Worm (Caenorhabditis elegans) whole organism, mixed stage, embryonic: ENCODE results near the gene flp-6.

Experiments
- M03D4.4 ChIP-seq: sonication (generic microtip); optimal IDR thresholded peaks from 2 replicates; lab custom pipeline; 2017; ENCODE audit warnings: mild to moderate bottlenecking, missing genetic modification characterization, missing compliant biosample characterization
- bed-3 ChIP-seq: fragments of 200-800 bp; sonication (Bioruptor generic); optimal IDR thresholded peaks from 3 replicates; lab custom pipeline; 2018; ENCODE audit warnings: mild to moderate bottlenecking, missing genetic modification characterization, moderate library complexity, missing compliant biosample characterization
- blmp-1 ChIP-seq: fragments of 150-350 bp; optimal IDR thresholded peaks from 2 replicates; lab custom pipeline; 2014; ENCODE audit warnings: missing biosample characterization, missing genetic modification characterization
- ceh-39 ChIP-seq: fragments of 150-350 bp; optimal IDR thresholded peaks from 2 replicates; lab custom pipeline; 2014; ENCODE audit warnings: missing biosample characterization, missing genetic modification characterization
- ceh-43 ChIP-seq: fragments of 200-800 bp; sonication (Bioruptor generic); optimal IDR thresholded peaks from 2 replicates; lab custom pipeline; 2018; ENCODE audit warnings: mild to moderate bottlenecking, missing genetic modification characterization, moderate library complexity, missing compliant biosample characterization
- ceh-83 ChIP-seq: fragments of 200-800 bp; sonication (Bioruptor generic); optimal IDR thresholded peaks from 2 replicates; lab custom pipeline; 2018; ENCODE audit warnings: mild to moderate bottlenecking, missing genetic modification characterization, missing compliant biosample characterization
- ces-1 ChIP-seq: fragments of 150-350 bp; optimal IDR thresholded peaks from 2 replicates; lab custom pipeline; 2014; ENCODE audit warnings: missing biosample characterization, missing genetic modification reagents, missing genetic modification characterization
- cnd-1 ChIP-seq: fragments of 200-800 bp; sonication (Bioruptor generic); optimal IDR thresholded peaks from 2 replicates; lab custom pipeline; 2018; ENCODE audit warnings: mild to moderate bottlenecking, missing genetic modification characterization, missing compliant biosample characterization
- drap-1 ChIP-seq: fragments of 200-800 bp; sonication (Bioruptor generic); optimal IDR thresholded peaks from 3 replicates; lab custom pipeline; 2018; ENCODE audit warnings: mild to moderate bottlenecking, missing genetic modification characterization, missing compliant biosample characterization
- elt-1 ChIP-seq: sonication (generic microtip); optimal IDR thresholded peaks from 2 replicates; lab custom pipeline; 2017; ENCODE audit warnings: missing genetic modification characterization, mild to moderate bottlenecking, missing compliant biosample characterization, antibody characterized with exemption, moderate library complexity, borderline replicate concordance; ENCODE audit not compliant: insufficient read depth
- elt-3 ChIP-seq: fragments of 150-350 bp; optimal IDR thresholded peaks from 2 replicates; lab custom pipeline; 2014; ENCODE audit warnings: missing biosample characterization, missing genetic modification characterization
- flh-1 ChIP-seq: fragments of 200-800 bp; sonication (Bioruptor generic); optimal IDR thresholded peaks from 2 replicates; lab custom pipeline; 2018; ENCODE audit warnings: mild to moderate bottlenecking, missing genetic modification characterization, moderate library complexity, missing compliant biosample characterization
- ham-2 ChIP-seq: fragments of 200-800 bp; sonication (Bioruptor generic); optimal IDR thresholded peaks from 2 replicates; lab custom pipeline; 2018; ENCODE audit warnings: mild to moderate bottlenecking, missing genetic modification characterization, missing compliant biosample characterization
- hlh-1 ChIP-seq: fragments of 150-350 bp; optimal IDR thresholded peaks from 2 replicates; lab custom pipeline; 2014; ENCODE audit warnings: missing biosample characterization, missing genetic modification reagents, missing genetic modification characterization
- lin-13 ChIP-seq: fragments of 150-350 bp; optimal IDR thresholded peaks from 2 replicates; lab custom pipeline; 2014; ENCODE audit warnings: missing biosample characterization, missing genetic modification characterization
- lsy-2 ChIP-seq: fragments of 150-350 bp; optimal IDR thresholded peaks from 2 replicates; lab custom pipeline; 2014; ENCODE audit warnings: missing biosample characterization, missing genetic modification characterization
- mab-5 ChIP-seq: fragments of 150-350 bp; optimal IDR thresholded peaks from 2 replicates; lab custom pipeline; 2014; ENCODE audit warnings: missing biosample characterization, missing genetic modification characterization
- mep-1 ChIP-seq: fragments of 150-350 bp; optimal IDR thresholded peaks from 2 replicates; lab custom pipeline; 2017; ENCODE audit warnings: missing biosample characterization, missing genetic modification reagents, missing genetic modification characterization, inconsistent platforms
- mls-2 ChIP-seq: sonication (generic microtip); optimal IDR thresholded peaks from 2 replicates; lab custom pipeline; 2016; ENCODE audit warnings: mild to moderate bottlenecking, missing genetic modification characterization, moderate library complexity, missing compliant biosample characterization
- nhr-12 ChIP-seq: fragments of 150-350 bp; optimal IDR thresholded peaks from 2 replicates; lab custom pipeline; 2014; ENCODE audit warnings: missing biosample characterization, missing genetic modification characterization
- nhr-2 ChIP-seq: fragments of 150-350 bp; optimal IDR thresholded peaks from 2 replicates; lab custom pipeline; 2014; ENCODE audit warnings: missing biosample characterization, missing genetic modification characterization
- nhr-28 ChIP-seq: fragments of 150-350 bp; optimal IDR thresholded peaks from 2 replicates; lab custom pipeline; 2014; ENCODE audit warnings: missing biosample characterization, missing genetic modification characterization
- nhr-76 ChIP-seq: sonication (generic microtip); optimal IDR thresholded peaks from 2 replicates; lab custom pipeline; 2017; ENCODE audit warnings: missing biosample characterization, missing genetic modification characterization
- pha-4 ChIP-seq: fragments of 150-350 bp; optimal IDR thresholded peaks from 2 replicates; lab custom pipeline; 2018; ENCODE audit warnings: missing biosample characterization, missing genetic modification reagents, missing genetic modification characterization
- snpc-4 ChIP-seq: fragments of 150-350 bp; optimal IDR thresholded peaks from 2 replicates; lab custom pipeline; 2014; ENCODE audit warnings: missing biosample characterization, missing genetic modification characterization
- sptf-1 ChIP-seq: sonication (generic microtip); optimal IDR thresholded peaks from 2 replicates; lab custom pipeline; 2017; ENCODE audit warnings: mild to moderate bottlenecking, missing genetic modification characterization, moderate library complexity, missing compliant biosample characterization
- tbx-8 ChIP-seq: fragments of 200-800 bp; sonication (Bioruptor generic); optimal IDR thresholded peaks from 2 replicates; lab custom pipeline; 2018; ENCODE audit warnings: mild to moderate bottlenecking, missing genetic modification characterization, moderate library complexity, missing compliant biosample characterization
- unc-120 ChIP-seq: sonication (generic microtip); optimal IDR thresholded peaks from 2 replicates; lab custom pipeline; 2017; ENCODE audit warnings: missing genetic modification characterization, missing compliant biosample characterization; ENCODE audit not compliant: poor library complexity, severe bottlenecking
- unc-39 ChIP-seq: fragments of 150-350 bp; optimal IDR thresholded peaks from 2 replicates; lab custom pipeline; 2014; ENCODE audit warnings: missing biosample characterization, missing genetic modification characterization
- unc-62 ChIP-seq: fragments of 150-350 bp; optimal IDR thresholded peaks from 2 replicates; lab custom pipeline; 2014; ENCODE audit warnings: missing biosample characterization, missing genetic modification reagents, missing genetic modification characterization
- zip-8 ChIP-seq: fragments of 150-350 bp; optimal IDR thresholded peaks from 2 replicates; lab custom pipeline; 2014; ENCODE audit warnings: missing biosample characterization, missing genetic modification characterization
- ztf-11 ChIP-seq: fragments of 150-350 bp; optimal IDR thresholded peaks from 2 replicates; lab custom pipeline; 2014; ENCODE audit warnings: missing biosample characterization, missing genetic modification characterization

flp-6 gene

DNA sequence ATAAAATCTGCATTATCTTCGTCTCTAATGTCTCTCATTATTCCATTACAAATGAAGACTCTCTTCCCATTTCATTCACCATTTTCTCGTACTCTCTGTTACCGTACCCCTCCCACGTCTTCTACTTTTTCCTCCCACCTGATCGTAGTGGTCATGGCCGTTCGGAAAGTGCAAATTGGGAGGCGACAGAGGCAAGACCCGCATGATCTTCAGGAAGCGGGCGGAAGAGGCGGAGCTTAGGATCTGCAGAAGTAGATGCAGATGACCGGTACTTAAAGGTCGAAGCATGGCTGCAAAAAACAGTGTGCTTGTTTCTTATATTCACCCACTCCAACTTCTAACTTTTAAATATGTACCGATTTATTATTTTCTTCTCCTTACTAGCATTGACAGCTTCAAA lies 6.1 kb downstream of the flp-6 start, which contains the start of gene nas-3:
TSS of gene nas-3 (plus strand) at position 301 of the 400 bp plus-strand sequence.
- TF ChIP-seq unc-39 (no peak), nhr-28 (tag; lab: Kevin White, UChicago) (no peak), nhr-2 (tag; lab: Kevin White, UChicago) (no peak), ham-2 (GFP tag; lab: Kevin White, UChicago) (no peak), mep-1 (tag; lab: Kevin White, UChicago) (no peak), hlh-1 (tag; lab: Kevin White, UChicago) (no peak), blmp-1 (no peak), ces-1 (no peak), nhr-76 (tag; lab: Kevin White, UChicago) (no peak), pha-4 (tag; lab: Kevin White, UChicago) (no peak), unc-62 (GFP tag; lab: Kevin White, UChicago) (no peak), tbx-8 (GFP tag; lab: Kevin White, UChicago) (no peak), M03D4.4 (no peak), ztf-11 (tag; lab: Kevin White, UChicago) (no peak), lin-13 (no peak), snpc-4 (tag; lab: Kevin White, UChicago) (no peak), flh-1 (GFP tag; lab: Kevin White, UChicago) (no peak)

DNA sequence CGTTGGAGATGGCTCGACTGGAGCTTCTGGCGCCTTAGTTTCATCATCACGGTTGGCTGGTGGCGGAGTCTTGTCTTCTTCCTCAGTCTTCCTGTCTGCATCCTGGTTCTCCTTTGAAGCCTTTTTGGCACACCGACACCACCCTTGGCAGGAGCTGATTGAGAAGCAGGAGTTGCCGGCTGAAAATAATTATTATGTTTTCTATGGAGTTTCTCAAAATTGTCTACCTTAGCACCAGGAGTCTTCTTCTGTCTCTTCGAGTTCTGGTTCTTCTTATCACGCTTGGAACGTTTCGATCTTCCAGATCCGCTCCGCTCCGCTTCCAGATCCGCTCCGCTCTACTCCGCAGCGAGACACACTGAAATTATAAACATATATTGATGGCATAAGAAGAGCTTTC lies 8.8 kb downstream of the flp-6 start, which contains the start of gene K06A4.6:
TSS of gene K06A4.6 (minus strand) at position 101 of the 400 bp plus-strand sequence.
- TF ChIP-seq hlh-1 (tag; lab: Kevin White, UChicago): no peak
- TF ChIP-seq elt-3 (tag; lab: Kevin White, UChicago): no peak
- no peak for TF ChIP-seq nhr-76 (tag; lab: Kevin White, UChicago)
- no peak for TF ChIP-seq ztf-11 (tag; lab: Kevin White, UChicago)
- TF ChIP-seq mab-5 (tag; lab: Kevin White, UChicago): no peak
- TF ChIP-seq unc-39: no peak
- no peak for TF ChIP-seq lin-13

DNA sequence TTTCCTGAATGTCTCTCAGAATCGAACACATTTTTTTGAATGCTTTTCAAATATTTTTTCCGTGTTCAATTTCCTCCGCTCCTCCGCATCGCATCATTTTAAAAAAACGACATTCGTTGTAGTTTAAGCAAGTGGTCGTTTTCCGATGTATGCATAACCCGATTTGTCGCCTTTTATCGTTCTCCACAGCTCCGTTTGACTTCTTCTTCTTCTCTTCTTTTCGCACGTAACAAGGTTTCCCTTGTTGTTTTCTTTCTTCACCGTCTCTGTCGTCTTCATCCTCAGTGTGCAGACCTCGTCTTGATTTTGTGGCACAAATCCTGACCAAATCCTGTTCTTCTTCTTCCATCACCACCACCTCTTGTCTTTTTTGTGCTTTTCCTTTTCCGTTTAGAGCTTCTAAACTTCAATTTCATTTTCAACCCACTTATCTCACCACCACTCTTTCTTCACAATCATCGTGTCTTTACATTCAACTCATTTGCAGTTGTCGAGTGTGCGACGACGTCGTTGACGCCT lies 12.0 kb downstream of the flp-6 start, which contains the start of gene K06A4.2:
TSS of gene K06A4.2 (plus strand) at position 469 of the 519 bp plus-strand sequence.
- TF ChIP-seq ceh-83 (GFP tag; lab: Kevin White, UChicago): no peak
- TF ChIP-seq elt-1 (tag; lab: Kevin White, UChicago): no peak
- no peak for TF ChIP-seq ces-1
- TF ChIP-seq drap-1 (GFP tag; lab: Kevin White, UChicago): no peak
- no peak for TF ChIP-seq ceh-39 (tag; lab: Kevin White, UChicago)
- TF ChIP-seq unc-39: no peak
- TF ChIP-seq lsy-2 (tag; lab: Kevin White, UChicago): no peak
- TF ChIP-seq mep-1 (tag; lab: Kevin White, UChicago): no peak
- TF ChIP-seq pha-4 (tag; lab: Kevin White, UChicago): no peak
- no peak for TF ChIP-seq ztf-11 (tag; lab: Kevin White, UChicago)
- TF ChIP-seq ceh-43 (GFP tag; lab: Kevin White, UChicago): no peak

DNA sequence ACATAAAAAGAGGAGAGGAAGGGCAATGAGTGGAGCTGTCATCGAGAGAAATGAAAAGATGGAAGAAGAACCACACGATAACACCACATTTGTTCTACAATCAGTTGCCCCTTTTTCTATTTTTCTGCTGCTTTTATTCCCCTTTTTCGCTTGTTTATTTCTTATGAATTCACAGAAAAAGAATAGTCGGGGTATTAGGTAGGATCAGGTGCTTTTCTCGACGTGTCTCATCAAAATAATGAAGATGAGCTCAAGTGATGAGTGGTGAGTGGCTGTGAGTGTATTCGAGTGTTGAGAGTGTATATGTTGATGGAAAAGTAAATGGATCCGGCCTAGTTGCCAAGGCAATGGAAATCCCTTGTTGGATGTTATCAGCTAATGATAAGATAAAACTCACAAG lies 13.7 kb downstream of the flp-6 start:
- no peak for TF ChIP-seq M03D4.4
- TF ChIP-seq unc-62 (GFP tag; lab: Kevin White, UChicago): no peak
- no peak for TF ChIP-seq ztf-11 (tag; lab: Kevin White, UChicago)
- no peak for TF ChIP-seq flh-1 (GFP tag; lab: Kevin White, UChicago)
- no peak for TF ChIP-seq tbx-8 (GFP tag; lab: Kevin White, UChicago)
- no peak for TF ChIP-seq sptf-1 (tag; lab: Kevin White, UChicago)
- TF ChIP-seq bed-3 (GFP tag; lab: Kevin White, UChicago): no peak
- no peak for TF ChIP-seq pha-4 (tag; lab: Kevin White, UChicago)
- no peak for TF ChIP-seq ceh-39 (tag; lab: Kevin White, UChicago)
- no peak for TF ChIP-seq hlh-1 (tag; lab: Kevin White, UChicago)
- no peak for TF ChIP-seq lin-13
- TF ChIP-seq unc-39: no peak
- no peak for TF ChIP-seq nhr-28 (tag; lab: Kevin White, UChicago)
- no peak for TF ChIP-seq blmp-1
- TF ChIP-seq zip-8 (tag; lab: Kevin White, UChicago): no peak
- TF ChIP-seq mls-2 (tag; lab: Kevin White, UChicago): no peak
- TF ChIP-seq ces-1: no peak
- no peak for TF ChIP-seq elt-1 (tag; lab: Kevin White, UChicago)
- TF ChIP-seq nhr-12 (tag; lab: Kevin White, UChicago): no peak
- TF ChIP-seq, all 35 proteins: peak for 0

DNA sequence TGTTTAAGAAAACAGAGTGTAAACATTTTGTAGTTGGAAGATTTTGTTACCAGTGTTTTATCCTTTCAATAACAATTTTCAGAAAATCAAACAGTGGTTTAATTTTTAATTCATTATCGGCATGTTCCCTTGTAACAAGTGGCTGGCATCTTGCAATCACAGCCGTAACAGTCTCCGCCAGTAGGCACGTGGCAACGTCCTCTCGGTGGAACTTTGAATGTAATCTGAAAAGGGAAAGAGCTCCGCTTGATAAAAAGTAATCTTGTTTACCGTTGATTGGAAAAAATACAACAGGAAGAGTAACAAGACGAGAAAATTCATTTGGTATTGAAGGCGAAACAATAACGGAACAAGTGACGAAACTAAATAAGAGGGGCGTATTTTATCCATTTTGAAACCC lies 17.6 kb downstream of the flp-6 start, which contains the start of gene K06A4.10:
TSS of gene K06A4.10 (minus strand) at position 390 of the 400 bp plus-strand sequence.
- TF ChIP-seq lin-13 (no peak), pha-4 (tag; lab: Kevin White, UChicago) (no peak), snpc-4 (tag; lab: Kevin White, UChicago) (no peak), sptf-1 (tag; lab: Kevin White, UChicago) (no peak), drap-1 (GFP tag; lab: Kevin White, UChicago) (no peak), ceh-39 (tag; lab: Kevin White, UChicago) (no peak), mls-2 (tag; lab: Kevin White, UChicago) (no peak), unc-62 (GFP tag; lab: Kevin White, UChicago) (no peak), tbx-8 (GFP tag; lab: Kevin White, UChicago) (no peak), unc-120 (no peak), unc-39 (no peak), ces-1 (no peak), mep-1 (tag; lab: Kevin White, UChicago) (no peak), ceh-83 (GFP tag; lab: Kevin White, UChicago) (no peak), cnd-1 (tag; lab: Kevin White, UChicago) (no peak)
